Worm (Caenorhabditis elegans): ENCODE results near the gene aat-2.

ce11 chrV:9243171-9243996, 2.8 kb downstream of the aat-2 start, which contains the start of gene glo-4:
- TF ChIP-seq ama-1 (optimal IDR thresholded peaks at IDR 0.05) (no peak), tbx-11 (GFP tag; IDR thresholded peaks at IDR 0.05) (no peak), F13C5.2 (tag; optimal IDR thresholded peaks at IDR 0.05) (no peak), B0310.2 (tag; optimal IDR thresholded peaks at IDR 0.05) (no peak), ceh-36 (tag; optimal IDR thresholded peaks at IDR 0.05) (no peak), tbx-37 (GFP tag; conservative IDR thresholded peaks at IDR 0.05) (no peak), ceh-13 (GFP tag; optimal IDR thresholded peaks at IDR 0.05) (no peak), scrt-1 (GFP tag; IDR thresholded peaks at IDR 0.05) (no peak), pes-1 (GFP tag; IDR thresholded peaks at IDR 0.05) (no peak)
